Worm (Caenorhabditis elegans) whole organism, L4 larva: ENCODE measurements around the gene taf-2.
A peak's percentile ranks its signal among the peaks of the same experiment; 100 is the strongest.

ENCODE experiments used
- F49E8.2 ChIP-seq: sonication (generic microtip); optimal IDR thresholded peaks from 2 replicates; lab custom pipeline; 2016; ENCODE audit warnings: missing compliant biosample characterization, mild to moderate bottlenecking, missing genetic modification characterization, borderline replicate concordance
- cey-2 ChIP-seq: sonication (generic microtip); optimal IDR thresholded peaks from 3 replicates; lab custom pipeline; 2017; ENCODE audit warnings: missing genetic modification characterization, mild to moderate bottlenecking, missing compliant biosample characterization, antibody characterized with exemption, borderline replicate concordance; ENCODE audit not compliant: insufficient read depth
- lin-39 ChIP-seq: fragments of 150-350 bp; optimal IDR thresholded peaks from 2 replicates; lab custom pipeline; 2014; ENCODE audit warnings: missing biosample characterization, missing genetic modification reagents, missing genetic modification characterization
- lsy-2 ChIP-seq, 2 experiments: fragments of 150-350 bp in 1 of 2; sonication (generic microtip) in 1 of 2; optimal IDR thresholded peaks; 2 replicates each; lab custom pipeline; 2014 to 2017; ENCODE audit warnings: missing biosample characterization in 2 of 2, missing genetic modification characterization in 2 of 2
- nhr-102 ChIP-seq: sonication (generic microtip); optimal IDR thresholded peaks from 2 replicates; lab custom pipeline; 2016; ENCODE audit warnings: mild to moderate bottlenecking, missing genetic modification characterization, moderate library complexity, missing compliant biosample characterization
- nhr-11 ChIP-seq: fragments of 150-350 bp; optimal IDR thresholded peaks from 2 replicates; lab custom pipeline; 2014; ENCODE audit warnings: missing biosample characterization, missing genetic modification characterization
- nhr-237 ChIP-seq: sonication (generic microtip); optimal IDR thresholded peaks from 2 replicates; lab custom pipeline; 2017; ENCODE audit warnings: missing biosample characterization, missing genetic modification characterization
- nhr-25 ChIP-seq: sonication (generic microtip); optimal IDR thresholded peaks from 2 replicates; lab custom pipeline; 2017; ENCODE audit warnings: missing genetic modification characterization, mild to moderate bottlenecking, missing compliant biosample characterization, antibody characterized with exemption, moderate library complexity, borderline replicate concordance; ENCODE audit not compliant: insufficient read depth
- nhr-28 ChIP-seq: fragments of 150-350 bp; optimal IDR thresholded peaks from 2 replicates; lab custom pipeline; 2014; ENCODE audit warnings: missing biosample characterization, missing genetic modification characterization
- nhr-6 ChIP-seq: fragments of 150-350 bp; optimal IDR thresholded peaks from 2 replicates; lab custom pipeline; 2014; ENCODE audit warnings: missing biosample characterization, missing genetic modification characterization
- nhr-77 ChIP-seq: fragments of 150-350 bp; optimal IDR thresholded peaks from 2 replicates; lab custom pipeline; 2014; ENCODE audit warnings: missing biosample characterization, missing genetic modification characterization
- spr-3 ChIP-seq: fragments of 200-800 bp; sonication (Bioruptor generic); optimal IDR thresholded peaks from 2 replicates; lab custom pipeline; 2018; ENCODE audit warnings: mild to moderate bottlenecking, missing genetic modification characterization, missing compliant biosample characterization
- unc-130 ChIP-seq: sonication (generic microtip); optimal IDR thresholded peaks from 2 replicates; lab custom pipeline; 2016; ENCODE audit warnings: missing genetic modification reagents, missing genetic modification characterization, missing compliant biosample characterization
- unc-62 ChIP-seq, 3 experiments: fragments of 150-350 bp in 1 of 3; sonication (generic microtip); optimal IDR thresholded peaks in 2 of 3; peaks in 1 of 3; 1 replicate in 1 of 3; 2 replicates in 2 of 3; lab custom pipeline; 2014 to 2017; ENCODE audit warnings: missing biosample characterization in 3 of 3, missing genetic modification characterization in 3 of 3, missing genetic modification reagents in 3 of 3, missing genotype in 1 of 3

DNA sequence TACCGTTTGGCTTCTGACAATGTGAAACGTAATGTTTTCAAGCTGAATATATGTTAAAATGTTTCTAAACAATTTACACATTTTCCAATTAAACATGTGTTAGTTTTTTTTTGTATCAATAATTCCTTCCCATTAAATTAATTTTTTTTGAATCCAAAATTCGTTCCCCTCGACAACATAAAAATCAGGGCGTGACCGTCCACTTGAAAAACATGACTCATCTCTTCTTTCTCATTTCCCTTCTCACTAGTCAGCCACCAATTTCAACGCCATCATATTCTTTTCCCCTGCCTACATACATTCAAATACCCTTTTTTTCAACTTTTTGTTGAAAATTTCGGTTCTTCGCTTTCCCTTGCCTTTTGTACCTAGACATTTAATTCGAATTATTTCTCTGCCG lies 39.1 kb upstream of the taf-2 start:
- TF ChIP-seq nhr-6 (tag; lab: Kevin White, UChicago) (no peak), nhr-28 (tag; lab: Kevin White, UChicago) (no peak), cey-2 (tag; lab: Kevin White, UChicago) (no peak), nhr-237 (tag; lab: Kevin White, UChicago) (no peak), lin-39 (tag; lab: Kevin White, UChicago) (no peak), nhr-77 (no peak), unc-62 (GFP tag; optimal IDR thresholded peaks at IDR 0.05 in 1 of 2; lab: Kevin White, UChicago) (peak in 1 of 2 experiments; percentile 95), unc-62 (tag; optimal IDR thresholded peaks at IDR 0.05; lab: Kevin White, UChicago) (no peak), lsy-2 (tag; optimal IDR thresholded peaks at IDR 0.05; lab: Kevin White, UChicago) (no peak), nhr-11 (tag; lab: Kevin White, UChicago) (no peak), F49E8.2 (no peak), nhr-25 (tag; lab: Kevin White, UChicago) (no peak), unc-130 (GFP tag; lab: Kevin White, UChicago) (no peak), nhr-102 (tag; lab: Kevin White, UChicago) (no peak), spr-3 (no peak)
